Worm (Caenorhabditis elegans) whole organism, L2 larva: ENCODE measurements around the gene W02F12.8.

Experiments used
- lin-39 ChIP-seq: fragments of 150-350 bp; optimal IDR thresholded peaks from 2 replicates; lab custom pipeline; 2014; ENCODE audit warnings: missing biosample characterization, missing genetic modification reagents, missing genetic modification characterization
- lsy-2 ChIP-seq, 2 experiments: fragments of 150-350 bp in 1 of 2; sonication (generic microtip) in 1 of 2; optimal IDR thresholded peaks; 2 replicates each; lab custom pipeline; 2014 to 2017; ENCODE audit warnings: missing biosample characterization in 2 of 2, missing genetic modification characterization in 2 of 2
- mdl-1 ChIP-seq, 2 experiments: fragments of 150-350 bp in 1 of 2; sonication (generic microtip) in 1 of 2; optimal IDR thresholded peaks; 2 replicates each; lab custom pipeline; 2017; ENCODE audit warnings: missing biosample characterization in 2 of 2, missing genetic modification characterization in 2 of 2
- unc-55 ChIP-seq: fragments of 150-350 bp; sonication (generic microtip); optimal IDR thresholded peaks from 3 replicates; lab custom pipeline; 2014; ENCODE audit warnings: missing biosample characterization, missing genetic modification reagents, missing genetic modification characterization

DNA sequence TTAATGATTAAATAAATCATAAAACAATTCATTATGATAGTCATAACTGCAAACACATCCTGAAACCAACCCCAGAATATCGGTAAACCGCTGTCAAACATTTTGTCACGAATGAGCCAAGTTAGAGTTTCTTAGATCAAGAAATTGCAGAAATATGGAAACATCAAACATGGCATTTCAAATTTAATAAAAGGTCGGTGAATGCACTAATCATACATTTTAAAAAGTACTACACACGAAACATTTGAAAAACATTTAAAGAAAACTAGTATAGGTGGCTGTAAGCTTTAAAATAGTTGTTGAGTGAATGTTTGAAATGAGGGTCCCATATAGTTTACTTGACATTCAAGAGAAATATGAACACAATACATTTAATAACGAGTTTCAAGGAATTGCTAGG lies 25.8 kb downstream of the W02F12.8 start, which contains the start of gene str-180:
- TF ChIP-seq unc-55 (GFP tag; lab: Kevin White, UChicago): no peak
- TF ChIP-seq lsy-2 (tag; optimal IDR thresholded peaks at IDR 0.05; lab: Kevin White, UChicago): no peak
- TF ChIP-seq lin-39: no peak
- TF ChIP-seq mdl-1 (tag; optimal IDR thresholded peaks at IDR 0.05; lab: Kevin White, UChicago): no peak
